Worm (Caenorhabditis elegans): ENCODE results near the gene str-236.

str-236 gene

DNA sequence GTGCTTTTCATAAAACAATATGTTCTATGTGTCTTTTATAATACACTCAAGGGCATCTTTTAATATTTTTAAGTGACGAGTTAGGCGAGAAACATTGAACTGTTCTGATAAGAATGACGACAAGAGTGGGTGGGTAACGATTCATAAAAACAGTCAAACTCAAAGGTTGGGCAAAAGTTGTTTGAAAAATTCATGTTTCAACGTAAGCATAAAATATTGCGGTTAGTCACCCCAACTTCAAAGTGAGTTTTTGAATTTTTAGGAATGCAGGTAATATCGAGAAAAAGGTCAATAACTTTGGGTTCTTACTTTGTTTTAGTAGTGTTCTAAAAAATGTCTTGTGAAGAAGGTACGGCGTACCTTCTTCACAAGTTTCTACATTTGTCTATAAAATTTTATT lies 13.9 kb upstream of the str-236 start, which contains the start of gene oac-31:
TSS of gene oac-31 (minus strand) at position 101 of the 400 bp plus-strand sequence.
- no peak for TF ChIP-seq hnd-1 (tag; optimal IDR thresholded peaks at IDR 0.05)
- no peak for TF ChIP-seq ets-7 (tag; optimal IDR thresholded peaks at IDR 0.05)
- TF ChIP-seq pes-1 (GFP tag; IDR thresholded peaks at IDR 0.05) = no peak
- TF ChIP-seq tbx-11 (GFP tag; IDR thresholded peaks at IDR 0.05) = no peak
- no peak for TF ChIP-seq hmg-4 (GFP tag; optimal IDR thresholded peaks at IDR 0.05)
- no peak for TF ChIP-seq hmbx-1 (tag; optimal IDR thresholded peaks at IDR 0.05)
- TF ChIP-seq F13C5.2 (tag; optimal IDR thresholded peaks at IDR 0.05) = no peak
- TF ChIP-seq B0310.2 (tag; optimal IDR thresholded peaks at IDR 0.05) = no peak
- no peak for TF ChIP-seq ceh-36 (tag; optimal IDR thresholded peaks at IDR 0.05)
- no peak for TF ChIP-seq sea-1 (GFP tag; conservative IDR thresholded peaks at IDR 0.05)
- no peak for TF ChIP-seq flt-1 (GFP tag; IDR thresholded peaks at IDR 0.05)
- TF ChIP-seq scrt-1 (GFP tag; IDR thresholded peaks at IDR 0.05) = no peak

ce11 chrV:1540249-1540648 lies 12.4 kb upstream of the str-236 start:
- TF ChIP-seq tbx-11 (GFP tag; IDR thresholded peaks at IDR 0.05) (no peak), sea-1 (GFP tag; conservative IDR thresholded peaks at IDR 0.05) (no peak), B0310.2 (tag; optimal IDR thresholded peaks at IDR 0.05) (no peak), scrt-1 (GFP tag; IDR thresholded peaks at IDR 0.05) (no peak), F13C5.2 (tag; optimal IDR thresholded peaks at IDR 0.05) (no peak), tbx-37 (GFP tag; conservative IDR thresholded peaks at IDR 0.05) (no peak), ceh-36 (tag; optimal IDR thresholded peaks at IDR 0.05) (no peak), ceh-13 (GFP tag; optimal IDR thresholded peaks at IDR 0.05) (no peak), flt-1 (GFP tag; IDR thresholded peaks at IDR 0.05) (no peak), hnd-1 (tag; optimal IDR thresholded peaks at IDR 0.05) (no peak), hmbx-1 (tag; optimal IDR thresholded peaks at IDR 0.05) (no peak), aly-1 (tag; optimal IDR thresholded peaks at IDR 0.05) (no peak), hmg-4 (GFP tag; optimal IDR thresholded peaks at IDR 0.05) (no peak)

DNA sequence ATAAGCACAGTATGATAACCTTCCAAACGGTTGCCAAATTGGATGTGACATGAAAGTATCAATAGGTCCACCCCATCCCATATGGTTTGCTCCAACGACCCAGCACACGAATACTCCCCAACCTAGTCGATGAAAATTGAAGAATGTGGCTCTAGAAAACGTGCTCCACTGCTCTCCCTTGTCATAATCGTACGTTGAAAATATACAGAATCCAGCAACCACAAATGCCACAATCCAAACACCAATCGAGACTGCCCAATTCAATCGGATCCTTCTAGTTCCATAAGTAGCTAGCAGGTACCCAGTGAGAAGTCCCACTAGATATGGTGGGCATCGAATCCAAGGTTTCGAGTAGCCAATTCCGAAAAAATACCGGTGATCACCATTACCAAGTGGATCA lies 11.0 kb upstream of the str-236 start:
- no peak for TF ChIP-seq tra-4 (tag; optimal IDR thresholded peaks at IDR 0.05)
- TF ChIP-seq ceh-36 (tag; optimal IDR thresholded peaks at IDR 0.05) = no peak
- TF ChIP-seq F13C5.2 (tag; optimal IDR thresholded peaks at IDR 0.05) = no peak
- TF ChIP-seq ama-1 (optimal IDR thresholded peaks at IDR 0.05) = no peak
- no peak for TF ChIP-seq pes-1 (GFP tag; IDR thresholded peaks at IDR 0.05)
- TF ChIP-seq ceh-13 (GFP tag; optimal IDR thresholded peaks at IDR 0.05) = no peak
- no peak for TF ChIP-seq tbx-37 (GFP tag; conservative IDR thresholded peaks at IDR 0.05)
- TF ChIP-seq hmg-4 (GFP tag; optimal IDR thresholded peaks at IDR 0.05) = no peak
- no peak for TF ChIP-seq hmbx-1 (tag; optimal IDR thresholded peaks at IDR 0.05)
- no peak for TF ChIP-seq scrt-1 (GFP tag; IDR thresholded peaks at IDR 0.05)
- no peak for TF ChIP-seq aly-1 (tag; optimal IDR thresholded peaks at IDR 0.05)
- TF ChIP-seq sea-1 (GFP tag; conservative IDR thresholded peaks at IDR 0.05) = no peak
- no peak for TF ChIP-seq tbx-11 (GFP tag; IDR thresholded peaks at IDR 0.05)
- TF ChIP-seq ets-7 (tag; optimal IDR thresholded peaks at IDR 0.05) = no peak
- no peak for TF ChIP-seq B0310.2 (tag; optimal IDR thresholded peaks at IDR 0.05)
- no peak for TF ChIP-seq flt-1 (GFP tag; IDR thresholded peaks at IDR 0.05)
- no peak for TF ChIP-seq hnd-1 (tag; optimal IDR thresholded peaks at IDR 0.05)

DNA sequence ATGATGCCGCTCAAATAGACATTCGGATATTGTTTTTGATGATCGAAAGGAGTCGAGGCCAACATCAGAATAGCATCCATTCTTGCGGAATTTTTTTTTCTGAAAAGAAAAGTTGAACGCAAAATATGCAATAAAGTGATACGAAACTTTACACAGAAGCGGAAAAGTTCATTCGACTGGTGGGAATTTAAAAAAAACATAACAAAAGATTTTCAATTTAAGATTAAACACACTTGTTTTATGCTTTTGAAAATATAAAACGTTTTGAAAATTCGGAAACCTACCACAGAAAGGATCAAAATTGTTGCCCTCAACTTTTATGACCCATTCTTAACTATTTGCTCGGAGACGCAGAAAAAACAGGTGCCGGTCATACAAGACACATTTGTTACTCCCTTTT lies 9.1 kb upstream of the str-236 start, which contains the start of gene K02H11.9:
TSS of gene K02H11.9 (minus strand) at position 101 of the 400 bp plus-strand sequence.
- no peak for TF ChIP-seq hmg-4 (GFP tag; optimal IDR thresholded peaks at IDR 0.05)
- no peak for TF ChIP-seq hnd-1 (tag; optimal IDR thresholded peaks at IDR 0.05)
- no peak for TF ChIP-seq ceh-13 (GFP tag; optimal IDR thresholded peaks at IDR 0.05)
- TF ChIP-seq ets-7 (tag; optimal IDR thresholded peaks at IDR 0.05) = no peak
- no peak for TF ChIP-seq ceh-36 (tag; optimal IDR thresholded peaks at IDR 0.05)

DNA sequence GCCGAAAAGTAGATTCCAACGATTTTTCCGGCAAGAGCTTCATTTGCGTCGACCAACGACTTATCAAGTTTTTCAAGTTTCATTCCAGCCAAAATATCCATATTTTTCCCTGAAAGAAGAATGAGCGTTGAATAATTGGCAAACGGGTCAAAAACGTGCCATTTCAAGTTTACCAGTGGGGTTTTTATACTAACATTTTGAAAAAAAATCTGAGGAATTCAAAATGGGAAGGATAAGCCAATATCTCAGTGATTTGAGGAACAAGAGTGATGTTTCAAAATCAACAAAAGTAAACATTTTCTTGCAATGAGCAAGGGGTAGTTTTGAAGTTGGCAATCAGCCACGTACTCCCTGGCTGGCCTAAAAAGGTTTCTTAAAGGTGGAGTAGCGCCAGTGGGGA lies 6.4 kb upstream of the str-236 start, which contains the start of gene trx-5:
TSS of gene trx-5 (minus strand) at position 101 of the 400 bp plus-strand sequence.
- TF ChIP-seq tra-4 (tag; optimal IDR thresholded peaks at IDR 0.05) (no peak), flt-1 (GFP tag; IDR thresholded peaks at IDR 0.05) (no peak), B0310.2 (tag; optimal IDR thresholded peaks at IDR 0.05) (no peak), pes-1 (GFP tag; IDR thresholded peaks at IDR 0.05) (no peak), ceh-36 (tag; optimal IDR thresholded peaks at IDR 0.05) (no peak), scrt-1 (GFP tag; IDR thresholded peaks at IDR 0.05) (no peak), hmg-4 (GFP tag; optimal IDR thresholded peaks at IDR 0.05) (no peak), hmbx-1 (tag; optimal IDR thresholded peaks at IDR 0.05) (no peak), tbx-37 (GFP tag; conservative IDR thresholded peaks at IDR 0.05) (no peak), ceh-13 (GFP tag; optimal IDR thresholded peaks at IDR 0.05) (no peak), ets-7 (tag; optimal IDR thresholded peaks at IDR 0.05) (no peak), sea-1 (GFP tag; conservative IDR thresholded peaks at IDR 0.05) (no peak), hnd-1 (tag; optimal IDR thresholded peaks at IDR 0.05) (no peak), tbx-11 (GFP tag; IDR thresholded peaks at IDR 0.05) (no peak), ama-1 (optimal IDR thresholded peaks at IDR 0.05) (no peak), aly-1 (tag; optimal IDR thresholded peaks at IDR 0.05) (no peak), F13C5.2 (tag; optimal IDR thresholded peaks at IDR 0.05) (no peak)

ce11 chrV:1532455-1532854 lies 4.6 kb upstream of the str-236 start:
- no peak for TF ChIP-seq hmbx-1 (tag; optimal IDR thresholded peaks at IDR 0.05)
- no peak for TF ChIP-seq B0310.2 (tag; optimal IDR thresholded peaks at IDR 0.05)
- no peak for TF ChIP-seq sea-1 (GFP tag; conservative IDR thresholded peaks at IDR 0.05)
- TF ChIP-seq F13C5.2 (tag; optimal IDR thresholded peaks at IDR 0.05) = no peak
- TF ChIP-seq ceh-36 (tag; optimal IDR thresholded peaks at IDR 0.05) = no peak
- TF ChIP-seq hnd-1 (tag; optimal IDR thresholded peaks at IDR 0.05) = no peak
- no peak for TF ChIP-seq aly-1 (tag; optimal IDR thresholded peaks at IDR 0.05)
- TF ChIP-seq tbx-37 (GFP tag; conservative IDR thresholded peaks at IDR 0.05) = no peak
- no peak for TF ChIP-seq tbx-11 (GFP tag; IDR thresholded peaks at IDR 0.05)
- TF ChIP-seq hmg-4 (GFP tag; optimal IDR thresholded peaks at IDR 0.05) = no peak
- no peak for TF ChIP-seq scrt-1 (GFP tag; IDR thresholded peaks at IDR 0.05)
- no peak for TF ChIP-seq flt-1 (GFP tag; IDR thresholded peaks at IDR 0.05)
- TF ChIP-seq tra-4 (tag; optimal IDR thresholded peaks at IDR 0.05) = no peak
- TF ChIP-seq ceh-13 (GFP tag; optimal IDR thresholded peaks at IDR 0.05) = no peak
- TF ChIP-seq pes-1 (GFP tag; IDR thresholded peaks at IDR 0.05) = no peak
- TF ChIP-seq ets-7 (tag; optimal IDR thresholded peaks at IDR 0.05) = no peak
- no peak for TF ChIP-seq ama-1 (optimal IDR thresholded peaks at IDR 0.05)

- TF ChIP-seq ets-7 (tag; optimal IDR thresholded peaks at IDR 0.05) = no peak
- no peak for TF ChIP-seq F13C5.2 (tag; optimal IDR thresholded peaks at IDR 0.05)
- TF ChIP-seq hmg-4 (GFP tag; optimal IDR thresholded peaks at IDR 0.05) = no peak
- TF ChIP-seq tbx-11 (GFP tag; IDR thresholded peaks at IDR 0.05) = no peak
- TF ChIP-seq tra-4 (tag; optimal IDR thresholded peaks at IDR 0.05) = no peak
- TF ChIP-seq scrt-1 (GFP tag; IDR thresholded peaks at IDR 0.05) = no peak
- TF ChIP-seq pes-1 (GFP tag; IDR thresholded peaks at IDR 0.05) = no peak
- TF ChIP-seq ceh-36 (tag; optimal IDR thresholded peaks at IDR 0.05) = no peak
- no peak for TF ChIP-seq B0310.2 (tag; optimal IDR thresholded peaks at IDR 0.05)
Observed at ce11 chrV:1531159-1531558, 3.3 kb upstream of the str-236 start, which contains the start of gene K02H11.4. TSS of gene K02H11.4 (minus strand) at chrV:1531259.

Measured in whole organism, early embryonic.